Fruit fly (Drosophila melanogaster): ENCODE results near the gene CG5342.

Gene CG5342

dm6 chr3R:11623025-11623424 is 44.4 kb downstream of the CG5342 start, which contains the start of gene CG14711 (continued):
- TF ChIP-seq CHES-1-like (GFP tag; optimal IDR thresholded peaks at IDR 0.05) = peak; percentile 65
- TF ChIP-seq Pdp1 (GFP tag; optimal IDR thresholded peaks at IDR 0.05) = peak; percentile 75 to 77
- TF ChIP-seq CG34224 (GFP tag; IDR thresholded peaks at IDR 0.05; ENCODE audit: partially characterized antibody) = peak; percentile 87
- TF ChIP-seq cato (GFP tag; optimal IDR thresholded peaks at IDR 0.05; ENCODE audit: borderline replicate concordance) = peak; percentile 72
- TF ChIP-seq CG2889 (GFP tag; IDR thresholded peaks at IDR 0.05) = peak; percentile 78
- no peak for TF ChIP-seq Sry-β (GFP tag; optimal IDR thresholded peaks at IDR 0.05)
- peak; percentile 40 for TF ChIP-seq ftz-f1 (GFP tag; optimal IDR thresholded peaks at IDR 0.05)
- TF ChIP-seq sisA (GFP tag; IDR thresholded peaks at IDR 0.05) = peak; percentile 82
- peak; percentile 75 for TF ChIP-seq CG14050 (GFP tag; IDR thresholded peaks at IDR 0.05)
- peak; percentile 63; the same call in 1 of the 2 replicates for TF ChIP-seq tna (GFP tag; IDR thresholded peaks at IDR 0.05; ENCODE audit: partially characterized antibody)
- peak; percentile 86 for TF ChIP-seq unc-4 (GFP tag; IDR thresholded peaks at IDR 0.05; ENCODE audit: partially characterized antibody)
- peak; percentile 70 for TF ChIP-seq MTF-1 (GFP tag; optimal IDR thresholded peaks at IDR 0.05; ENCODE audit: borderline replicate concordance)
- peak; percentile 82 for TF ChIP-seq Mrtf (GFP tag; IDR thresholded peaks at IDR 0.05)
- TF ChIP-seq exex (tag; optimal IDR thresholded peaks at IDR 0.05) = peak; percentile 60
- peak; percentile 66 for TF ChIP-seq CG30431 (GFP tag; optimal IDR thresholded peaks at IDR 0.05)
- no peak for TF ChIP-seq CG11723 (GFP tag; optimal IDR thresholded peaks at IDR 0.05)
- peak; percentile 71 for TF ChIP-seq onecut (GFP tag; IDR thresholded peaks at IDR 0.05)
- TF ChIP-seq Atf-2 (GFP tag; optimal IDR thresholded peaks at IDR 0.05) = peak; percentile 52
- peak; percentile 79 for TF ChIP-seq knrl (GFP tag; IDR thresholded peaks at IDR 0.05; ENCODE audit: partially characterized antibody)
- TF ChIP-seq Abd-B (GFP tag; optimal IDR thresholded peaks at IDR 0.05) = peak; percentile 91
- no peak for TF ChIP-seq ERR (GFP tag; optimal IDR thresholded peaks at IDR 0.05)
- no peak for TF ChIP-seq CG17568 (GFP tag; optimal IDR thresholded peaks at IDR 0.05)
- TF ChIP-seq mirr (GFP tag; optimal IDR thresholded peaks at IDR 0.05) = peak; percentile 58
- TF ChIP-seq CG7271 (tag; optimal IDR thresholded peaks at IDR 0.05) = peak; percentile 59
- peak; percentile 88 for TF ChIP-seq CG2120 (GFP tag; optimal IDR thresholded peaks at IDR 0.05)
- peak; percentile 82 for TF ChIP-seq CG4328 (GFP tag; optimal IDR thresholded peaks at IDR 0.05)
- peak; percentile 81 for TF ChIP-seq CG7372 (GFP tag; IDR thresholded peaks at IDR 0.05)
- peak; percentile 75 for TF ChIP-seq pho (GFP tag; optimal IDR thresholded peaks at IDR 0.05)
- TF ChIP-seq Tbp (GFP tag; optimal IDR thresholded peaks at IDR 0.05) = no peak
- peak; percentile 78 for TF ChIP-seq dysf (GFP tag; IDR thresholded peaks at IDR 0.05)
- TF ChIP-seq CG9932 (GFP tag; IDR thresholded peaks at IDR 0.05) = peak; percentile 92
- no peak for TF ChIP-seq luna (GFP tag; optimal IDR thresholded peaks at IDR 0.05)
- no peak for TF ChIP-seq zf30C (GFP tag; optimal IDR thresholded peaks at IDR 0.05)
- no peak for TF ChIP-seq gsb-n (tag; optimal IDR thresholded peaks at IDR 0.05)
- TF ChIP-seq nom (GFP tag; optimal IDR thresholded peaks at IDR 0.05) = peak; percentile 49
- no peak for TF ChIP-seq CG14965 (GFP tag; optimal IDR thresholded peaks at IDR 0.05; ENCODE audit: borderline replicate concordance)
- TF ChIP-seq crc (GFP tag; optimal IDR thresholded peaks at IDR 0.05) = peak; percentile 20
- TF ChIP-seq otp (GFP tag; IDR thresholded peaks at IDR 0.05) = peak; percentile 83
- TF ChIP-seq CG12219 (GFP tag; optimal IDR thresholded peaks at IDR 0.05) = peak; percentile 64
- TF ChIP-seq CG11093 (GFP tag; IDR thresholded peaks at IDR 0.05) = peak; percentile 59; the same call in 1 of the 3 replicates
- TF ChIP-seq maf-S (GFP tag; optimal IDR thresholded peaks at IDR 0.05) = peak; percentile 39
- TF ChIP-seq ssp (GFP tag; IDR thresholded peaks at IDR 0.05) = peak; percentile 52
- TF ChIP-seq CG31441 (GFP tag; IDR thresholded peaks at IDR 0.05) = no peak; the same call in 1 of the 2 replicates
- TF ChIP-seq Antp (GFP tag; optimal IDR thresholded peaks at IDR 0.05) = peak; percentile 68
- TF ChIP-seq CG9817 (tag; optimal IDR thresholded peaks at IDR 0.05) = peak; percentile 89
- peak; percentile 82 for TF ChIP-seq tgo (GFP tag; IDR thresholded peaks at IDR 0.05)
- TF ChIP-seq sd (tag; optimal IDR thresholded peaks at IDR 0.05) = peak; percentile 80
- TF ChIP-seq Rfx (GFP tag; IDR thresholded peaks at IDR 0.05) = peak; percentile 88
- peak; percentile 73 for TF ChIP-seq CG12744 (GFP tag; optimal IDR thresholded peaks at IDR 0.05)
- TF ChIP-seq pfk (GFP tag; optimal IDR thresholded peaks at IDR 0.05) = no peak
- TF ChIP-seq Poxn (GFP tag; IDR thresholded peaks at IDR 0.05) = peak; percentile 52; the same call in 1 of the 2 replicates

Measured in whole organism, embryonic.